Worm (Caenorhabditis elegans): Measurements from ENCODE around the gene T26C12.1.
"Not testable (repeated sequence)": the region's sequence is repeated elsewhere in the genome, so short reads cannot be mapped to it uniquely, and the experiment has no call there.

T26C12.1 gene

ce11 chrIV:3303690-3304089 lies 45.0 kb downstream of the T26C12.1 start, which contains the start of gene idpp-12:
TSS of gene idpp-12 (plus strand) at chrIV:3303990.
- TF ChIP-seq nhr-67 (tag; optimal IDR thresholded peaks at IDR 0.05); fos-1 (tag; optimal IDR thresholded peaks at IDR 0.05); unc-62 (GFP tag; optimal IDR thresholded peaks at IDR 0.05): not testable (repeated sequence)

- TF ChIP-seq R02D3.7 (tag; optimal IDR thresholded peaks at IDR 0.05) (no peak), lin-15B (tag; optimal IDR thresholded peaks at IDR 0.05) (no peak), nhr-28 (tag; optimal IDR thresholded peaks at IDR 0.05) (no peak), nhr-43 (tag; optimal IDR thresholded peaks at IDR 0.05; ENCODE audit: poor library complexity, severe bottlenecking) (no peak), nhr-237 (tag; optimal IDR thresholded peaks at IDR 0.05) (no peak), ztf-11 (tag; optimal IDR thresholded peaks at IDR 0.05) (no peak), lin-39 (tag; optimal IDR thresholded peaks at IDR 0.05) (no peak), ceh-82 (tag; optimal IDR thresholded peaks at IDR 0.05) (no peak), mml-1 (tag; optimal IDR thresholded peaks at IDR 0.05) (no peak), fkh-10 (GFP tag; optimal IDR thresholded peaks at IDR 0.05) (no peak), unc-62 (GFP tag; optimal IDR thresholded peaks at IDR 0.05) (no peak), nhr-67 (tag; optimal IDR thresholded peaks at IDR 0.05) (no peak), snpc-4 (tag; optimal IDR thresholded peaks at IDR 0.05) (no peak), egl-27 (tag; optimal IDR thresholded peaks at IDR 0.05) (no peak), nhr-25 (tag; optimal IDR thresholded peaks at IDR 0.05) (no peak), ceh-9 (tag; optimal IDR thresholded peaks at IDR 0.05) (no peak), nhr-12 (tag; optimal IDR thresholded peaks at IDR 0.05) (no peak), daf-12 (tag; optimal IDR thresholded peaks at IDR 0.05) (no peak)
These were observed 46.9 kb downstream of the T26C12.1 start, which contains the start of gene W08E12.2 for ce11 chrIV:3305575-3305974. TSS of gene W08E12.2 (plus strand) at chrIV:3305875.

- no peak for TF ChIP-seq skn-1 (tag; optimal IDR thresholded peaks at IDR 0.05)
- TF ChIP-seq unc-39 (tag; optimal IDR thresholded peaks at IDR 0.05), result no peak
- TF ChIP-seq tbx-2 (tag; optimal IDR thresholded peaks at IDR 0.05), result no peak
- no peak for TF ChIP-seq nhr-67 (tag; optimal IDR thresholded peaks at IDR 0.05)
- TF ChIP-seq ztf-4 (tag; optimal IDR thresholded peaks at IDR 0.05), result no peak
- no peak for TF ChIP-seq nhr-76 (tag; optimal IDR thresholded peaks at IDR 0.05)
- TF ChIP-seq nhr-28 (tag; optimal IDR thresholded peaks at IDR 0.05), result no peak
- no peak for TF ChIP-seq ztf-11 (tag; optimal IDR thresholded peaks at IDR 0.05)
- no peak for TF ChIP-seq ama-1 (optimal IDR thresholded peaks at IDR 0.05)
These were observed 48.8 kb downstream of the T26C12.1 start, which contains the start of gene W08E12.9 for ce11 chrIV:3307463-3307862. TSS of gene W08E12.9 (minus strand) at chrIV:3307563.

- TF ChIP-seq fos-1 (tag; optimal IDR thresholded peaks at IDR 0.05) (no peak), pha-4 (tag; optimal IDR thresholded peaks at IDR 0.05) (peak; percentile 34)
These were observed 50.2 kb downstream of the T26C12.1 start for ce11 chrIV:3308885-3309284.

ce11 chrIV:3310662-3311219 lies 52.0 kb downstream of the T26C12.1 start:
- TF ChIP-seq pqm-1 (tag; optimal IDR thresholded peaks at IDR 0.05) (peak; percentile 92), elt-2 (tag; optimal IDR thresholded peaks at IDR 0.05) (peak; percentile 91), fkh-10 (GFP tag; optimal IDR thresholded peaks at IDR 0.05) (no peak), nfya-1 (tag; optimal IDR thresholded peaks at IDR 0.05; ENCODE audit: insufficient read depth) (no peak), ceh-16 (tag; optimal IDR thresholded peaks at IDR 0.05) (no peak), lin-39 (tag; optimal IDR thresholded peaks at IDR 0.05) (no peak)

ce11 chrIV:3311243-3311642 lies 52.5 kb downstream of the T26C12.1 start, which contains the start of gene zip-11:
TSS of gene zip-11 (plus strand) at chrIV:3311276.
- TF ChIP-seq R02D3.7 (tag; optimal IDR thresholded peaks at IDR 0.05) (peak; percentile 30), mml-1 (tag; optimal IDR thresholded peaks at IDR 0.05) (no peak), nfya-1 (tag; optimal IDR thresholded peaks at IDR 0.05; ENCODE audit: insufficient read depth) (peak; percentile 63), lin-15B (tag; optimal IDR thresholded peaks at IDR 0.05) (peak; percentile 57), skn-1 (tag; optimal IDR thresholded peaks at IDR 0.05) (no peak), ceh-28 (tag; optimal IDR thresholded peaks at IDR 0.05) (peak; percentile 79), nhr-67 (tag; optimal IDR thresholded peaks at IDR 0.05) (no peak), nhr-25 (tag; optimal IDR thresholded peaks at IDR 0.05) (peak; percentile 91), nhr-23 (tag; optimal IDR thresholded peaks at IDR 0.05) (peak; percentile 41), tbx-2 (tag; optimal IDR thresholded peaks at IDR 0.05) (peak; percentile 25), pha-4 (tag; optimal IDR thresholded peaks at IDR 0.05) (peak; percentile 53), hmg-11 (tag; optimal IDR thresholded peaks at IDR 0.05) (peak; percentile 59), nhr-43 (tag; optimal IDR thresholded peaks at IDR 0.05; ENCODE audit: poor library complexity, severe bottlenecking) (peak; percentile 57)

Data from whole organism, L3 larva.